Worm (Caenorhabditis elegans) whole organism, L4/young adult: ENCODE results near the gene clec-73.

ENCODE experiments used
- W03F9.2 ChIP-seq: fragments of 150-350 bp; optimal IDR thresholded peaks from 2 replicates; lab custom pipeline; 2014; ENCODE audit warnings: missing biosample characterization, missing genetic modification characterization
- dao-5 ChIP-seq: sonication (generic microtip); optimal IDR thresholded peaks from 2 replicates; lab custom pipeline; 2016; ENCODE audit warnings: missing genotype, missing genetic modification characterization, moderate library complexity, missing compliant biosample characterization
- him-1 ChIP-seq: sonication (generic microtip); optimal IDR thresholded peaks from 2 replicates; lab custom pipeline; 2016; ENCODE audit warnings: missing genotype, missing genetic modification reagents, missing genetic modification characterization, missing compliant biosample characterization

DNA sequence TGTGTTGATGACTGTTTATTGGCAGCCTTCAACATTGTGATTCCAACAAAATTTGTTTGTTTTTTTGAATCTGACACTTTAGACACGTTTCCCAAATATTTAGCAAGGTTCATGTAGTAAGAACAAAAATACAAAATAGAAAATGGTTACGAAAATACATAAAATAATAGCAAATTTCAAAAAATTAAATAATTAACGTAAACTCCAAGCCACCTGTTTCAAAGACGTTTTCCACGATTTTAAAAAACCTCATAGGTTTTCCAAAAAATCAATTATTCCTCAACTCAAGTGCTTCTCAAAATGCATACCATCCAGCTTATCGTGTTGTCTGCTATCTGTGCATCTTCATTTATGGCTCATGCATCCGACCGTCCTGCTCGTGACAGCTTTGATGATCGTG is 38.6 kb downstream of the clec-73 start, which contains the start of gene F56D6.14:
- TF ChIP-seq him-1 (tag; lab: Kevin White, UChicago) (no peak), dao-5 (tag; lab: Kevin White, UChicago) (no peak), W03F9.2 (tag; lab: Kevin White, UChicago) (no peak)
